Worm (Caenorhabditis elegans): ENCODE results near the gene C04E7.3.

DNA sequence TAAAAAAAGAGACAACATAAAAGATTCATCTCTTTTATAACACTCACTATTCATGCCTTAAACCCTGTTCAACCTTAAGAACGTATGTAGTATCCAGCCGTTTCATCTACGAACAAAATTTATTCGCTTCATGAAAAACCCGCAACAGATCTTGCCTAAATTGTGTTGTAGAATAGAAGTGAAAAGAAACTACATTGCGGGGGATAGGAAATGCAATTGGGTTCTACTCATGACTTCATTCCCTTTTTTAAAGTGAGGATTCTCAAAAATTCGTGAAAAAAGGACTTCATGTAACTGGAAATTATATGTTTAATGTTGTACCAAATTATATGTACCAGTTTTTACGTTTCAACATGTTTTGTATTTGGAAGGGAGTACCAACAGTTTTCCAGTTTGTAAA is 37.9 kb downstream of the C04E7.3 start:
- TF ChIP-seq ama-1 (optimal IDR thresholded peaks at IDR 0.05) (no peak), unc-55 (GFP tag; optimal IDR thresholded peaks at IDR 0.05) (no peak), unc-3 (GFP tag; conservative IDR thresholded peaks at IDR 0.05) (no peak), unc-3 (tag; optimal IDR thresholded peaks at IDR 0.05) (no peak), K09A11.1 (tag; optimal IDR thresholded peaks at IDR 0.05; ENCODE audit: insufficient read depth) (no peak), mec-3 (tag; optimal IDR thresholded peaks at IDR 0.05; ENCODE audit: borderline replicate concordance) (no peak), pha-4 (tag; optimal IDR thresholded peaks at IDR 0.05) (no peak), zip-5 (tag; optimal IDR thresholded peaks at IDR 0.05) (no peak), ceh-2 (tag; optimal IDR thresholded peaks at IDR 0.05) (no peak), npax-4 (tag; optimal IDR thresholded peaks at IDR 0.05) (no peak), pag-3 (tag; optimal IDR thresholded peaks at IDR 0.05; ENCODE audit: borderline replicate concordance) (no peak), madf-2 (tag; optimal IDR thresholded peaks at IDR 0.05) (no peak), pax-1 (tag; optimal IDR thresholded peaks at IDR 0.05) (no peak), che-1 (tag; optimal IDR thresholded peaks at IDR 0.05) (no peak)

Data from whole organism, late embryonic.